Worm (Caenorhabditis elegans) whole organism, L4 larva: Measurements from ENCODE around the gene mtm-6.

Experiments
- D1046.2 ChIP-seq: fragments of 200-800 bp; sonication (Bioruptor generic); IDR thresholded peaks from 2 replicates; pipeline ENCODE4 v1.3.6; 2022; ENCODE audit warnings: missing genetic modification characterization, missing compliant biosample characterization
- Y105C5A.15 ChIP-seq: fragments of 200-800 bp; sonication (Bioruptor generic); IDR thresholded peaks from 2 replicates; pipeline ENCODE4 v1.3.6; 2022; ENCODE audit warnings: missing genetic modification characterization, missing compliant biosample characterization
- Y75B8A.6 ChIP-seq: fragments of 200-800 bp; sonication (Bioruptor generic); IDR thresholded peaks from 2 replicates; pipeline ENCODE4 v1.3.6; 2022; ENCODE audit warnings: missing genetic modification reagents, missing genetic modification characterization, missing compliant biosample characterization
- ZK546.5 ChIP-seq, 2 experiments: sonication (generic microtip); optimal IDR thresholded peaks; 2 replicates each; lab custom pipeline; 2017; ENCODE audit warnings: missing biosample characterization in 2 of 2, missing genetic modification characterization in 2 of 2
- ama-1 ChIP-seq: fragments of 150-350 bp; optimal IDR thresholded peaks from 2 replicates; lab custom pipeline; 2014; ENCODE audit warnings: inconsistent platforms, mixed read lengths
- ceh-44 ChIP-seq: fragments of 200-800 bp; sonication (Bioruptor generic); IDR thresholded peaks from 2 replicates; pipeline ENCODE4 v1.3.6; 2022; ENCODE audit warnings: missing genetic modification reagents, missing genetic modification characterization, missing compliant biosample characterization
- ctbp-1 ChIP-seq: fragments of 200-800 bp; sonication (Bioruptor generic); IDR thresholded peaks from 2 replicates; pipeline ENCODE4 v1.3.6; 2022; ENCODE audit warnings: missing genetic modification reagents, missing genetic modification characterization, missing compliant biosample characterization
- madf-5 ChIP-seq, 2 experiments: fragments of 200-800 bp; sonication (Bioruptor generic); IDR thresholded peaks; 2 replicates each; pipeline ENCODE4 v1.3.6; 2022; ENCODE audit warnings: missing compliant biosample characterization in 2 of 2, missing genetic modification characterization in 2 of 2
- unc-39 ChIP-seq: sonication (generic microtip); optimal IDR thresholded peaks from 2 replicates; lab custom pipeline; 2017; ENCODE audit warnings: missing biosample characterization, missing genetic modification characterization
- zag-1 ChIP-seq: fragments of 150-350 bp; optimal IDR thresholded peaks from 2 replicates; lab custom pipeline; 2014; ENCODE audit warnings: missing biosample characterization, missing genetic modification characterization
- zfp-3 ChIP-seq: fragments of 200-800 bp; sonication (Bioruptor generic); conservative IDR thresholded peaks from 2 replicates; pipeline ENCODE4 v1.3.6; 2022; ENCODE audit warnings: missing genetic modification reagents, missing genetic modification characterization, missing compliant biosample characterization

ce11 chrIII:13314636-13315035 lies 32.2 kb upstream of the mtm-6 start:
- TF ChIP-seq ZK546.5 (tag; optimal IDR thresholded peaks at IDR 0.05; lab: Kevin White, UChicago): no peak
- TF ChIP-seq ctbp-1 (GFP tag; lab: Robert Waterston, UW): no peak
- TF ChIP-seq madf-5 (GFP tag; IDR thresholded peaks at IDR 0.05; lab: Robert Waterston, UW): no peak
- no peak for TF ChIP-seq unc-39
- no peak for TF ChIP-seq Y75B8A.6
- no peak for TF ChIP-seq zag-1
- no peak for TF ChIP-seq ama-1
- no peak for TF ChIP-seq Y105C5A.15 (GFP tag; lab: Robert Waterston, UW)
- TF ChIP-seq D1046.2 (GFP tag; lab: Robert Waterston, UW): no peak
- no peak for TF ChIP-seq ceh-44 (GFP tag; lab: Robert Waterston, UW)
- TF ChIP-seq zfp-3 (GFP tag; lab: Robert Waterston, UW): no peak
